Worm (Caenorhabditis elegans): ENCODE measurements around the gene T21B6.3.

T21B6.3 gene

DNA sequence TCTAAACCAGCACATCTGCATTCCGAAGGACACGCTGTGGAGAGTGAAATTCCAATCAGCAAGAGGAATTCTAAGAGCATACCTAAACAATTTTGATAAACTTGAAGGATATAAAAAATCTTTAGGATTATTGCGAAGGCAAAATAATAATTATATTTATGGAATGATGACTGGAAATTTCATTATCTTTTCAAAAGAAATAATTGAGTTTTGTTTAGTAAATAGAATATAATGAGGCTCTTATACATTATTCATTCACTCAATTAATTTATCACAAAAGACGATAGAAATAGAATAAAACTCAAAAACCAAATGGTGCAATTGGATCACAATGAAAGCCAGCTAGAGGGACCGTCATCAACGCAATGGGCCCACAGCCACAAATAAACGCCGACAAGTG lies 30.4 kb upstream of the T21B6.3 start, which contains the start of gene pxn-2:
TSS of gene pxn-2 (minus strand) at position 101 of the 400 bp plus-strand sequence.
- no peak for TF ChIP-seq pes-1 (GFP tag; IDR thresholded peaks at IDR 0.05)
- no peak for TF ChIP-seq tra-4 (tag; optimal IDR thresholded peaks at IDR 0.05)
- TF ChIP-seq tbx-11 (GFP tag; IDR thresholded peaks at IDR 0.05), result no peak
- TF ChIP-seq sea-1 (GFP tag; conservative IDR thresholded peaks at IDR 0.05), result no peak
- TF ChIP-seq flt-1 (GFP tag; IDR thresholded peaks at IDR 0.05), result no peak
- TF ChIP-seq ceh-13 (GFP tag; optimal IDR thresholded peaks at IDR 0.05), result no peak
- no peak for TF ChIP-seq tbx-37 (GFP tag; conservative IDR thresholded peaks at IDR 0.05)
- no peak for TF ChIP-seq scrt-1 (GFP tag; IDR thresholded peaks at IDR 0.05)
- no peak for TF ChIP-seq aly-1 (tag; optimal IDR thresholded peaks at IDR 0.05)
- no peak for TF ChIP-seq ets-7 (tag; optimal IDR thresholded peaks at IDR 0.05)
- no peak for TF ChIP-seq F13C5.2 (tag; optimal IDR thresholded peaks at IDR 0.05)
- no peak for TF ChIP-seq ceh-36 (tag; optimal IDR thresholded peaks at IDR 0.05)
- TF ChIP-seq hnd-1 (tag; optimal IDR thresholded peaks at IDR 0.05), result no peak
- TF ChIP-seq hmbx-1 (tag; optimal IDR thresholded peaks at IDR 0.05), result no peak
- no peak for TF ChIP-seq hmg-4 (GFP tag; optimal IDR thresholded peaks at IDR 0.05)
- no peak for TF ChIP-seq B0310.2 (tag; optimal IDR thresholded peaks at IDR 0.05)
- no peak for TF ChIP-seq ama-1 (optimal IDR thresholded peaks at IDR 0.05)

DNA sequence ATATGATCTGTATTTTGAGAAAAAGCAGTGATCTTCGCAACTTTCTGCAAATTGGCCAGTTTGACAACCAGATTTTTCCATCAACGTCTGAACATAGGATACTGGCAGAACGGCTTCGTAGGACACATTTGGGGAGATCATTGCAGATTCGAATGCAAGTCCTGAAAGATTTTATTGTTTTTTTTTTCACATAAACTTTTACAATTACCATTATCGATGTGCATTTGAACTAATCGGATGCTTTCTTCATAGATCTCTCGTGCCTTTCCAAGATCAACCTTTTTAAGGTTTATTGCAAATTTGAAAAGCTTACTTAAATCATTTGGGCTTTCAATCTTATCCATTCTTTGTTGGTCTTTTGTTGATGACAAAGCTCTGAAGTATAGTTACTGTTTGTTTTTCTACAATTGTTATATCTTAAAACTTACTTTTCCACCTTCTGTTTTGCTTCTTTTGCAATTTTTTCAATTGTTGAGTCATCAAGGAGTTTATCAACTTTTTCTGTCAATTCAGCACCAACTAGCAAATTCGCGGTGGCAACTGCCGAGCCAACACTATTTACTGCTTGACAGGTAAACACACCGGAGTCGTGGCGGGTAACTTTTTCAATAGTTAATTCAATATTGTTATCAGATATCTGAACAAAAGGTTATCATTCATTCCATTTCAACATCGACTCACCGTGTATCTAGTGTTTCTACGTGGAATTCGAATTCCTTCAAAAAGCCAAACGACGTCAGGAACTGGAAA lies 27.9 kb upstream of the T21B6.3 start:
- no peak for TF ChIP-seq sea-1 (GFP tag; conservative IDR thresholded peaks at IDR 0.05)
- TF ChIP-seq B0310.2 (tag; optimal IDR thresholded peaks at IDR 0.05), result no peak
- no peak for TF ChIP-seq hmg-4 (GFP tag; optimal IDR thresholded peaks at IDR 0.05)
- no peak for TF ChIP-seq flt-1 (GFP tag; IDR thresholded peaks at IDR 0.05)
- no peak for TF ChIP-seq ceh-36 (tag; optimal IDR thresholded peaks at IDR 0.05)
- TF ChIP-seq F13C5.2 (tag; optimal IDR thresholded peaks at IDR 0.05), result no peak
- no peak for TF ChIP-seq ceh-13 (GFP tag; optimal IDR thresholded peaks at IDR 0.05)
- no peak for TF ChIP-seq pes-1 (GFP tag; IDR thresholded peaks at IDR 0.05)
- TF ChIP-seq hnd-1 (tag; optimal IDR thresholded peaks at IDR 0.05), result no peak
- TF ChIP-seq hmbx-1 (tag; optimal IDR thresholded peaks at IDR 0.05), result no peak
- TF ChIP-seq aly-1 (tag; optimal IDR thresholded peaks at IDR 0.05), result no peak
- no peak for TF ChIP-seq tbx-37 (GFP tag; conservative IDR thresholded peaks at IDR 0.05)
- no peak for TF ChIP-seq tbx-11 (GFP tag; IDR thresholded peaks at IDR 0.05)
- TF ChIP-seq tra-4 (tag; optimal IDR thresholded peaks at IDR 0.05), result no peak
- TF ChIP-seq ama-1 (optimal IDR thresholded peaks at IDR 0.05), result no peak
- no peak for TF ChIP-seq ets-7 (tag; optimal IDR thresholded peaks at IDR 0.05)
- TF ChIP-seq scrt-1 (GFP tag; IDR thresholded peaks at IDR 0.05), result no peak

DNA sequence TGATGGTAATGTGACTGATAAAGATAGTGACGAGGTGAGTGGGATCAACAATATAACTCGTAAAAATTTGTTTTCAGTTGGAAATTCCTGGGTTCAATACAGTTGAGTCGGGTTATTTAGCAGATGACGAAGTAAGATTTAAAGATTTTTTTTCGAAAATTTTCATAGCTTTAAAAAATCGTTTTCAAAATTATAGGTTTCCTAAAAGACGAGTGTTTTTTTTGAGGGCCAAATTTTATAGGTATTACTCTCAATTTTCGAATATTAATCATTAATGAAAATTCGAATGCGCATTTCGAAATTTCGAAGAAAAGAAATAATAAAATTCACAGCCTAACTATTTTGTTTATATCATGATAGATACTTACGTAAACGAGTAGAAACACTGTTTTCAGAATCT lies 22.4 kb upstream of the T21B6.3 start:
- no peak for TF ChIP-seq ceh-13 (GFP tag; optimal IDR thresholded peaks at IDR 0.05)
- no peak for TF ChIP-seq ama-1 (optimal IDR thresholded peaks at IDR 0.05)
- no peak for TF ChIP-seq B0310.2 (tag; optimal IDR thresholded peaks at IDR 0.05)
- TF ChIP-seq flt-1 (GFP tag; IDR thresholded peaks at IDR 0.05), result no peak
- no peak for TF ChIP-seq tra-4 (tag; optimal IDR thresholded peaks at IDR 0.05)
- TF ChIP-seq hmg-4 (GFP tag; optimal IDR thresholded peaks at IDR 0.05), result no peak
- TF ChIP-seq scrt-1 (GFP tag; IDR thresholded peaks at IDR 0.05), result no peak
- TF ChIP-seq ets-7 (tag; optimal IDR thresholded peaks at IDR 0.05), result no peak

DNA sequence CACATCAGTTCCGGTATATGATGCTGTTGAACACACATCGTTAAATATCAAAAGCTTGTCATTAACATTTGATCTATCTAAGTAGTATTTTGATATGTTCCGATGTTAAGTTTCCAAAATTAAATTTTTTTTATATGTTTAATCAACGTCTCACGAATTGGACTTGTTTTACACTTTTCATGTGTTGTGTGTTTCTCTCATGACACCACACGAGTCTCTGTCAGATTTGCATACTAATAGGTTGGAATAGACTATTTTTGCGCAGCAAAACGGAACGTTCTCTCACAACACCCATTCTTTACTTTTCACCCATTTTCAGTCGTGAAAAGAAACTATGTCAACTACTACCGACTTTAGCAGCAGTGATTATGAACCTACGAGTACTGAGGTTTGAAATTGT lies 21.9 kb upstream of the T21B6.3 start, which contains the start of gene K09C8.8:
TSS of gene K09C8.8 (plus strand) at position 301 of the 400 bp plus-strand sequence.
- TF ChIP-seq tbx-11 (GFP tag; IDR thresholded peaks at IDR 0.05) (no peak), pes-1 (GFP tag; IDR thresholded peaks at IDR 0.05) (no peak), sea-1 (GFP tag; conservative IDR thresholded peaks at IDR 0.05) (no peak), ceh-13 (GFP tag; optimal IDR thresholded peaks at IDR 0.05) (no peak), ceh-36 (tag; optimal IDR thresholded peaks at IDR 0.05) (no peak), F13C5.2 (tag; optimal IDR thresholded peaks at IDR 0.05) (no peak), flt-1 (GFP tag; IDR thresholded peaks at IDR 0.05) (no peak), hnd-1 (tag; optimal IDR thresholded peaks at IDR 0.05) (no peak), hmbx-1 (tag; optimal IDR thresholded peaks at IDR 0.05) (no peak), ama-1 (optimal IDR thresholded peaks at IDR 0.05) (no peak)

DNA sequence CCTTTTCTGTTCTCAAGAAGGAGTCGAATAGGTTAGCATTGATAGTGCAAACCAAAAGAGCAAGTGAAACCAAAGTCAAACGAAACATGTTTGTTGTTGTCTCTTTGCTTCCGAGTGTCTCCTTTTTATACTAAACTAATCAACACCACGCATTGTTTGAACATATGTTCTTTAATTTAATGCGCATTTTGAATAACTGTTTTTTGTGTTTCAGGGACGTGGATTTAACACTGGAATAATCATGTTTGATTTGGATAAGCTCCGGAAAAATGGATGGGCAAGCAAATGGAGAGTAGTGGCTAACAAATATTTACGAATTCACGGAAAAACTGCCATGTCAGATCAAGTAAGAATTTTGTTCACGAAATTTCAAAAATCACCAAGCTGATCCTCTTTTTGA lies 18.9 kb upstream of the T21B6.3 start, which contains the start of gene K09C8.9:
TSS of gene K09C8.9 (minus strand) at position 101 of the 400 bp plus-strand sequence.
- TF ChIP-seq ama-1 (optimal IDR thresholded peaks at IDR 0.05), result no peak
- TF ChIP-seq ceh-13 (GFP tag; optimal IDR thresholded peaks at IDR 0.05), result no peak
- TF ChIP-seq aly-1 (tag; optimal IDR thresholded peaks at IDR 0.05), result no peak
- TF ChIP-seq tra-4 (tag; optimal IDR thresholded peaks at IDR 0.05), result no peak
- no peak for TF ChIP-seq B0310.2 (tag; optimal IDR thresholded peaks at IDR 0.05)
- no peak for TF ChIP-seq pes-1 (GFP tag; IDR thresholded peaks at IDR 0.05)
- no peak for TF ChIP-seq flt-1 (GFP tag; IDR thresholded peaks at IDR 0.05)
- no peak for TF ChIP-seq hmg-4 (GFP tag; optimal IDR thresholded peaks at IDR 0.05)

DNA sequence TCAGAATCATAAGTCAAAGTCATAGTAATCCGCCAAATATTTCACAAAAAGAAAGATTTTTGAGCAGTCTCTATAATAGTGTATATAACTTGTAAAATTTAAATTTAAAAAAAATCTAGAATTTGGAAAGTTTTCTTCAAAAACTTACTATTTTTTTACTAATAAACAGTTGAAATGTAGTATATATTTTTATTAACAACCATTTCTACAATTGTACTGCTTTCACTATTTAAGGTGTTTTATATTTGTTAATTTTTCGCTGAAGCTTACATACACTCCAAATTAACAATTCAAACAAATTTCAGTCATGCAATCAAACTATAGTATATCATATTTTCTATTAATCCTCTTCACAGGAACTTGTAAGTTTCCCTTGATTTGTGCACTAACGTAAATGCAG lies 17.5 kb upstream of the T21B6.3 start, which contains the start of gene lge-1:
TSS of gene lge-1 (plus strand) at position 301 of the 400 bp plus-strand sequence.
- TF ChIP-seq pes-1 (GFP tag; IDR thresholded peaks at IDR 0.05), result no peak
- TF ChIP-seq flt-1 (GFP tag; IDR thresholded peaks at IDR 0.05), result no peak
- no peak for TF ChIP-seq B0310.2 (tag; optimal IDR thresholded peaks at IDR 0.05)
- no peak for TF ChIP-seq scrt-1 (GFP tag; IDR thresholded peaks at IDR 0.05)
- no peak for TF ChIP-seq hmbx-1 (tag; optimal IDR thresholded peaks at IDR 0.05)
- TF ChIP-seq hmg-4 (GFP tag; optimal IDR thresholded peaks at IDR 0.05), result no peak
- TF ChIP-seq aly-1 (tag; optimal IDR thresholded peaks at IDR 0.05), result no peak
- TF ChIP-seq tra-4 (tag; optimal IDR thresholded peaks at IDR 0.05), result no peak
- TF ChIP-seq tbx-37 (GFP tag; conservative IDR thresholded peaks at IDR 0.05), result no peak
- TF ChIP-seq ceh-13 (GFP tag; optimal IDR thresholded peaks at IDR 0.05), result no peak
- TF ChIP-seq sea-1 (GFP tag; conservative IDR thresholded peaks at IDR 0.05), result no peak

DNA sequence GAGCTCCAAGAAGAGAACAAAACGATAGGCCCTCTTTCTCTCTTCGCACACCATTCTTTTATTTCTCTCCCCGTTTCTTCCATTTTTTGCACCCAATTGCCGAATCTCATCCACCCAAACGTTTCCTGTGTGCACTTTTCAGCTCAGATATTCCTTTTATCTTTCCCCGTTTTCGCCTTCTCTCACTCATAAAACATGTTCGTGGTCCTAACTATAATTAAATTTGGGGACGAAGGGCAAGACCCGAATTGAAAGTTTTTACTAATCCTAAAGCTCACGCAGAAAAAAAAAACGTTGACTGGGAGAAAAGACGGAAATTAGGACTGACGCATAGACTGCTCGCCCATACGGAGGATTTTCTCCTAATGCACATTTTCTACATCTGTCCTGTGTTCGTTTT lies 16.8 kb upstream of the T21B6.3 start:
- no peak for TF ChIP-seq ceh-13 (GFP tag; optimal IDR thresholded peaks at IDR 0.05)
- no peak for TF ChIP-seq B0310.2 (tag; optimal IDR thresholded peaks at IDR 0.05)
- TF ChIP-seq hmg-4 (GFP tag; optimal IDR thresholded peaks at IDR 0.05), result no peak
- no peak for TF ChIP-seq ets-7 (tag; optimal IDR thresholded peaks at IDR 0.05)
- TF ChIP-seq ama-1 (optimal IDR thresholded peaks at IDR 0.05), result no peak
- TF ChIP-seq sea-1 (GFP tag; conservative IDR thresholded peaks at IDR 0.05), result no peak
- TF ChIP-seq hnd-1 (tag; optimal IDR thresholded peaks at IDR 0.05), result no peak
- no peak for TF ChIP-seq scrt-1 (GFP tag; IDR thresholded peaks at IDR 0.05)
- TF ChIP-seq F13C5.2 (tag; optimal IDR thresholded peaks at IDR 0.05), result no peak
- TF ChIP-seq tbx-11 (GFP tag; IDR thresholded peaks at IDR 0.05), result no peak
- TF ChIP-seq pes-1 (GFP tag; IDR thresholded peaks at IDR 0.05), result no peak
- TF ChIP-seq tbx-37 (GFP tag; conservative IDR thresholded peaks at IDR 0.05), result no peak
- TF ChIP-seq ceh-36 (tag; optimal IDR thresholded peaks at IDR 0.05), result no peak
- TF ChIP-seq aly-1 (tag; optimal IDR thresholded peaks at IDR 0.05), result no peak
- TF ChIP-seq tra-4 (tag; optimal IDR thresholded peaks at IDR 0.05), result no peak
- no peak for TF ChIP-seq flt-1 (GFP tag; IDR thresholded peaks at IDR 0.05)
- TF ChIP-seq hmbx-1 (tag; optimal IDR thresholded peaks at IDR 0.05), result no peak

All from whole organism, early embryonic.